Worm (Caenorhabditis elegans): ENCODE results near the gene exos-9.
A peak's percentile ranks its signal among the peaks of the same experiment; 100 is the strongest.

Gene exos-9

DNA sequence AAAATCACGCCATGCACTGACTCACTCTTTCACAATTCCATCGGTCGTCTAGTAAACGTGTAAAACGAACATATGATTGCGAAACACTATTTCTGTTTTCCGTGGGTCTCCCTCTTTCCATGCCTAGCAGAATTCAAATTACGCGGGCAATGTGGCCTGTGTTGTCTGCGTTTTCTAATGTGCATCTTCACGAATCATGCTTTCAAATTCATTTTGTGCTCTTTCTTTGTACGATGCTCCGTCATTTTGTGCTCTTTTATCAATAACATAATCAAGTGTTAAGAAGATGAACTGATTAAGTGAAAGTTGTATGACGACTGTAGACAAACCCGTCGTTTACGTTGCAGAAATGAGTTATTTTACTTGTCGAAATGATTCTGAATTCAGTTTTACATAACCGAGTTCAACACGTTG is 32.0 kb downstream of the exos-9 start (continued):
- TF ChIP-seq B0336.3 (GFP tag; IDR thresholded peaks at IDR 0.05) = 0 out of 2 replicates have a peak, but pooled peaks have one; percentile 20
- TF ChIP-seq attf-5 (GFP tag; optimal IDR thresholded peaks at IDR 0.05) = peak; percentile 92
- TF ChIP-seq dox-1 (GFP tag; IDR thresholded peaks at IDR 0.05) = peak; percentile 65
- TF ChIP-seq lin-40 (tag; optimal IDR thresholded peaks at IDR 0.05) = peak; percentile 15
- TF ChIP-seq lin-35 (GFP tag; optimal IDR thresholded peaks at IDR 0.05) = peak in 1 of 3 experiments; percentile 54
- peak; percentile 27 for TF ChIP-seq K12H6.12 (tag; optimal IDR thresholded peaks at IDR 0.05)
- TF ChIP-seq cebp-1 (GFP tag; IDR thresholded peaks at IDR 0.05) = peak; percentile 97
- peak; percentile 99 for TF ChIP-seq cebp-1 (tag; optimal IDR thresholded peaks at IDR 0.05)

- TF ChIP-seq nfya-2 (GFP tag; IDR thresholded peaks at IDR 0.05) = no peak
- TF ChIP-seq nfyb-1 (GFP tag; IDR thresholded peaks at IDR 0.05) = no peak
- TF ChIP-seq hmg-1.2 (GFP tag; IDR thresholded peaks at IDR 0.05) = peak; percentile 10; the same call in 1 of the 2 replicates
- no peak for TF ChIP-seq mel-28 (tag; optimal IDR thresholded peaks at IDR 0.05; ENCODE audit: borderline replicate concordance)
- TF ChIP-seq sptf-2 (GFP tag; optimal IDR thresholded peaks at IDR 0.05) = no peak
- peak; percentile 70 for TF ChIP-seq efl-1 (GFP tag; optimal IDR thresholded peaks at IDR 0.05)
- no peak for TF ChIP-seq madf-3 (GFP tag; IDR thresholded peaks at IDR 0.05)
- no peak for TF ChIP-seq sdz-38 (tag; optimal IDR thresholded peaks at IDR 0.05)
- no peak for TF ChIP-seq F57C9.4 (tag; optimal IDR thresholded peaks at IDR 0.05)
- no peak for TF ChIP-seq Y56A3A.18 (GFP tag; IDR thresholded peaks at IDR 0.05)
- peak; percentile 36; the same call in 1 of the 2 replicates for TF ChIP-seq F33H1.4 (GFP tag; IDR thresholded peaks at IDR 0.05)
- TF ChIP-seq pbrm-1 (GFP tag; IDR thresholded peaks at IDR 0.05) = no peak
- TF ChIP-seq tlf-1 (GFP tag; optimal IDR thresholded peaks at IDR 0.05) = no peak
- TF ChIP-seq rec-8 (tag; optimal IDR thresholded peaks at IDR 0.05) = no peak
- no peak for TF ChIP-seq ceh-40 (GFP tag; IDR thresholded peaks at IDR 0.05)
- peak; percentile 34; the same call in 1 of the 2 replicates for TF ChIP-seq ceh-91 (GFP tag; IDR thresholded peaks at IDR 0.05)
- no peak for TF ChIP-seq dox-1 (GFP tag; IDR thresholded peaks at IDR 0.05)
- TF ChIP-seq atf-7 (tag; optimal IDR thresholded peaks at IDR 0.05) = no peak
- TF ChIP-seq T07F8.4 (tag; optimal IDR thresholded peaks at IDR 0.05) = no peak
- no peak for TF ChIP-seq ceh-100 (GFP tag; IDR thresholded peaks at IDR 0.05)
- TF ChIP-seq B0035.1 (tag; optimal IDR thresholded peaks at IDR 0.05) = no peak
- no peak for TF ChIP-seq ceh-79 (tag; optimal IDR thresholded peaks at IDR 0.05)
- TF ChIP-seq C17E4.6 (GFP tag; IDR thresholded peaks at IDR 0.05) = no peak
- TF ChIP-seq zim-3 (tag; optimal IDR thresholded peaks at IDR 0.05) = no peak
- peak; percentile 44 for TF ChIP-seq snpc-3.4 (tag; optimal IDR thresholded peaks at IDR 0.05)
- no peak for TF ChIP-seq tbx-9 (tag; optimal IDR thresholded peaks at IDR 0.05; ENCODE audit: borderline replicate concordance)
- no peak for TF ChIP-seq aptf-2 (GFP tag; conservative IDR thresholded peaks at IDR 0.05)
- no peak for TF ChIP-seq rpc-1 (optimal IDR thresholded peaks at IDR 0.05)
- no peak for TF ChIP-seq rpc-1 (tag; optimal IDR thresholded peaks at IDR 0.05)
- TF ChIP-seq cebp-1 (GFP tag; IDR thresholded peaks at IDR 0.05) = no peak
- TF ChIP-seq cebp-1 (tag; optimal IDR thresholded peaks at IDR 0.05) = no peak
- no peak for TF ChIP-seq snpc-4 (GFP tag; optimal IDR thresholded peaks at IDR 0.05)
- TF ChIP-seq snpc-4 (tag; optimal IDR thresholded peaks at IDR 0.05) = no peak
- TF ChIP-seq ztf-18 (tag; optimal IDR thresholded peaks at IDR 0.05) = no peak
- no peak for TF ChIP-seq B0261.1 (tag; optimal IDR thresholded peaks at IDR 0.05)
- TF ChIP-seq C06A6.2 (GFP tag; conservative IDR thresholded peaks at IDR 0.05) = no peak
- TF ChIP-seq ccch-3 (GFP tag; optimal IDR thresholded peaks at IDR 0.05) = no peak
- no peak for TF ChIP-seq hrde-1 (tag; optimal IDR thresholded peaks at IDR 0.05; ENCODE audit: borderline replicate concordance)
- TF ChIP-seq bed-1 (GFP tag; IDR thresholded peaks at IDR 0.05) = no peak
- TF ChIP-seq lsl-1 (GFP tag; optimal IDR thresholded peaks at IDR 0.05) = peak; percentile 80
- no peak for TF ChIP-seq Y53F4B.3 (GFP tag; IDR thresholded peaks at IDR 0.05)
- no peak for TF ChIP-seq F37B4.10 (GFP tag; IDR thresholded peaks at IDR 0.05)
- no peak for TF ChIP-seq aptf-3 (GFP tag; IDR thresholded peaks at IDR 0.05)
Measured at ce11 chrIII:7165276-7165675, 32.6 kb downstream of the exos-9 start.
